Worm (Caenorhabditis elegans): ENCODE results near the gene F19H6.4.

- TF ChIP-seq med-1 (GFP tag; optimal IDR thresholded peaks at IDR 0.05; ENCODE audit: insufficient read depth) = no peak
- TF ChIP-seq klf-2 (GFP tag; conservative IDR thresholded peaks at IDR 0.05) = no peak
- TF ChIP-seq tab-1 (GFP tag; IDR thresholded peaks at IDR 0.05) = no peak
- TF ChIP-seq flt-1 (GFP tag; IDR thresholded peaks at IDR 0.05) = no peak
Measured at ce11 chrX:12360444-12360843, 5.0 kb upstream of the F19H6.4 start, which contains the start of the genes nspc-15 and F19H6.6.
